Worm (Caenorhabditis elegans): Measurements from ENCODE around the gene clec-195.
"Not testable (repeated sequence)": the region's sequence is repeated elsewhere in the genome, so short reads cannot be mapped to it uniquely, and the experiment has no call there.

clec-195 gene

ce11 chrIV:17063700-17064099, 18.1 kb upstream of the clec-195 start, which contains the start of gene Y116A8C.467:
TSS of gene Y116A8C.467 (minus strand) at chrIV:17063800.
- TF ChIP-seq nhr-28 (tag; optimal IDR thresholded peaks at IDR 0.05); elt-3 (tag; optimal IDR thresholded peaks at IDR 0.05); nhr-43 (tag; optimal IDR thresholded peaks at IDR 0.05; ENCODE audit: poor library complexity, severe bottlenecking): not testable (repeated sequence)

- TF ChIP-seq nhr-28 (tag; optimal IDR thresholded peaks at IDR 0.05) (no peak), zag-1 (tag; optimal IDR thresholded peaks at IDR 0.05) (no peak)
These were observed 12.4 kb upstream of the clec-195 start, which contains the start of gene Y116A8C.44 for ce11 chrIV:17058036-17058435. TSS of gene Y116A8C.44 (minus strand) at chrIV:17058136.

- no peak for TF ChIP-seq R02D3.7 (tag; optimal IDR thresholded peaks at IDR 0.05)
- no peak for TF ChIP-seq elt-1 (tag; optimal IDR thresholded peaks at IDR 0.05)
- no peak for TF ChIP-seq snpc-4 (tag; optimal IDR thresholded peaks at IDR 0.05)
- TF ChIP-seq pha-4 (tag; optimal IDR thresholded peaks at IDR 0.05), result no peak
- TF ChIP-seq lin-15B (tag; optimal IDR thresholded peaks at IDR 0.05), result no peak
- no peak for TF ChIP-seq mdl-1 (tag; optimal IDR thresholded peaks at IDR 0.05)
- no peak for TF ChIP-seq nhr-25 (tag; optimal IDR thresholded peaks at IDR 0.05)
- TF ChIP-seq fkh-10 (GFP tag; optimal IDR thresholded peaks at IDR 0.05), result no peak
- TF ChIP-seq nhr-23 (tag; optimal IDR thresholded peaks at IDR 0.05), result no peak
- no peak for TF ChIP-seq hmg-11 (tag; optimal IDR thresholded peaks at IDR 0.05)
- no peak for TF ChIP-seq ceh-9 (tag; optimal IDR thresholded peaks at IDR 0.05)
These were observed 7.7 kb upstream of the clec-195 start, which contains the start of gene Y116A8C.23 for ce11 chrIV:17053261-17053660. TSS of gene Y116A8C.23 (plus strand) at chrIV:17053561.

DNA sequence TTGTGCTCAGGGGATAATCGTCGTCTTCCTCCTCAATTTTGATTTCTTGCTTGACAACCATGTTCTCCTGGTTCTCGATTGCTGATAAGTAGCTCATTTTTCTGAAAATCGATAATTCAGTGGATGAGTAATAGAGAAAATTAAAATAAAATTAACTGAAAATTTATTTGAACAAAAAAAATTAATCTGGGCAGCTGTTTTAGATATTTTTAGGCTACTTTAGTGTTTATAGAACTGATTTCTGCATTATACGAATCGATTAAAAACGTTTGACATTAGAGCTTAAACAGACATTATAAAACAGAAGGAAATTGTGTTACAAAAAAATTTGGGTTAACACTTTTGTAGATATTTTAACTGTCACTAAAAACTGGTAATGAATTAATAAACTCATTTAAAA, 2.7 kb upstream of the clec-195 start, which contains the start of gene athp-3:
TSS of gene athp-3 (minus strand) at position 101 of the 400 bp plus-strand sequence.
- no peak for TF ChIP-seq aly-2 (tag; optimal IDR thresholded peaks at IDR 0.05)

ce11 chrIV:17040618-17041017, 5.0 kb downstream of the clec-195 start, which contains the start of gene Y116A8C.20:
TSS of gene Y116A8C.20 (plus strand) at chrIV:17040918.
- TF ChIP-seq elt-2 (tag; optimal IDR thresholded peaks at IDR 0.05) (no peak), ama-1 (optimal IDR thresholded peaks at IDR 0.05) (no peak), jun-1 (tag; optimal IDR thresholded peaks at IDR 0.05) (no peak), nhr-11 (tag; optimal IDR thresholded peaks at IDR 0.05) (no peak), elt-3 (tag; optimal IDR thresholded peaks at IDR 0.05) (no peak), nfya-1 (tag; optimal IDR thresholded peaks at IDR 0.05; ENCODE audit: insufficient read depth) (no peak), R02D3.7 (tag; optimal IDR thresholded peaks at IDR 0.05) (no peak), ZK546.5 (tag; optimal IDR thresholded peaks at IDR 0.05) (no peak), ceh-82 (tag; optimal IDR thresholded peaks at IDR 0.05) (no peak), fkh-10 (GFP tag; optimal IDR thresholded peaks at IDR 0.05) (no peak), lin-39 (tag; optimal IDR thresholded peaks at IDR 0.05) (no peak), ceh-9 (tag; optimal IDR thresholded peaks at IDR 0.05) (no peak), eor-1 (tag; optimal IDR thresholded peaks at IDR 0.05) (no peak), elt-1 (tag; optimal IDR thresholded peaks at IDR 0.05) (no peak), fos-1 (tag; optimal IDR thresholded peaks at IDR 0.05) (no peak), mml-1 (tag; optimal IDR thresholded peaks at IDR 0.05) (no peak), unc-39 (tag; optimal IDR thresholded peaks at IDR 0.05) (no peak), skn-1 (tag; optimal IDR thresholded peaks at IDR 0.05) (no peak)

- TF ChIP-seq mml-1 (tag; optimal IDR thresholded peaks at IDR 0.05) (no peak), elt-1 (tag; optimal IDR thresholded peaks at IDR 0.05) (no peak), ztf-4 (tag; optimal IDR thresholded peaks at IDR 0.05) (no peak), sea-2 (GFP tag; optimal IDR thresholded peaks at IDR 0.05) (no peak), nhr-67 (tag; optimal IDR thresholded peaks at IDR 0.05) (no peak), unc-62 (GFP tag; optimal IDR thresholded peaks at IDR 0.05) (no peak), pha-4 (tag; optimal IDR thresholded peaks at IDR 0.05) (no peak), ceh-16 (tag; optimal IDR thresholded peaks at IDR 0.05) (no peak), ztf-11 (tag; optimal IDR thresholded peaks at IDR 0.05) (no peak), elt-2 (tag; optimal IDR thresholded peaks at IDR 0.05) (no peak), ama-1 (optimal IDR thresholded peaks at IDR 0.05) (no peak), nhr-43 (tag; optimal IDR thresholded peaks at IDR 0.05; ENCODE audit: poor library complexity, severe bottlenecking) (no peak), zag-1 (tag; optimal IDR thresholded peaks at IDR 0.05) (no peak), pqm-1 (tag; optimal IDR thresholded peaks at IDR 0.05) (no peak), R02D3.7 (tag; optimal IDR thresholded peaks at IDR 0.05) (no peak), fos-1 (tag; optimal IDR thresholded peaks at IDR 0.05) (no peak), nhr-76 (tag; optimal IDR thresholded peaks at IDR 0.05) (no peak), aly-2 (tag; optimal IDR thresholded peaks at IDR 0.05) (no peak)
These were observed 6.0 kb downstream of the clec-195 start, which contains the start of gene Y116A8C.19 for ce11 chrIV:17039545-17039944. TSS of gene Y116A8C.19 (minus strand) at chrIV:17039645.

Measured in whole organism, L3 larva.